Worm (Caenorhabditis elegans) whole organism, early embryonic: Measurements from ENCODE around the gene F36H12.5.
"Not testable (repeated sequence)": the region's sequence is repeated elsewhere in the genome, so short reads cannot be mapped to it uniquely, and the experiment has no call there.

Source experiments
- B0310.2 ChIP-seq: sonication (generic microtip); optimal IDR thresholded peaks from 2 replicates; lab custom pipeline; 2016; ENCODE audit warnings: mild to moderate bottlenecking, missing genetic modification characterization, missing compliant biosample characterization
- F13C5.2 ChIP-seq: sonication (generic microtip); optimal IDR thresholded peaks from 2 replicates; lab custom pipeline; 2017; ENCODE audit warnings: mild to moderate bottlenecking, missing genetic modification characterization, inconsistent platforms, missing compliant biosample characterization
- aly-1 ChIP-seq: sonication (generic microtip); optimal IDR thresholded peaks from 2 replicates; lab custom pipeline; 2016; ENCODE audit warnings: missing genetic modification characterization, missing compliant biosample characterization
- ama-1 ChIP-seq: fragments of 150-350 bp; optimal IDR thresholded peaks from 2 replicates; lab custom pipeline; 2014
- ceh-13 ChIP-seq: fragments of 200-800 bp; sonication (Bioruptor generic); optimal IDR thresholded peaks from 2 replicates; lab custom pipeline; 2018; ENCODE audit warnings: mild to moderate bottlenecking, missing genetic modification characterization, missing compliant biosample characterization
- ceh-36 ChIP-seq: sonication (generic microtip); optimal IDR thresholded peaks from 2 replicates; lab custom pipeline; 2016; ENCODE audit warnings: missing genetic modification characterization, inconsistent platforms, missing compliant biosample characterization
- ets-7 ChIP-seq: sonication (generic microtip); optimal IDR thresholded peaks from 2 replicates; lab custom pipeline; 2016; ENCODE audit warnings: missing genotype, missing genetic modification characterization, missing compliant biosample characterization
- flt-1 ChIP-seq: fragments of 200-800 bp; sonication (Bioruptor generic); IDR thresholded peaks from 2 replicates; pipeline ENCODE4 v1.3.6; 2022; ENCODE audit warnings: missing genetic modification characterization, missing compliant biosample characterization
- hmbx-1 ChIP-seq: sonication (generic microtip); optimal IDR thresholded peaks from 2 replicates; lab custom pipeline; 2016; ENCODE audit warnings: mild to moderate bottlenecking, missing genetic modification characterization, missing compliant biosample characterization
- hmg-4 ChIP-seq: fragments of 200-800 bp; sonication (Bioruptor generic); optimal IDR thresholded peaks from 2 replicates; lab custom pipeline; 2018; ENCODE audit warnings: mild to moderate bottlenecking, missing genetic modification characterization, missing compliant biosample characterization
- hnd-1 ChIP-seq: sonication (generic microtip); optimal IDR thresholded peaks from 2 replicates; lab custom pipeline; 2016; ENCODE audit warnings: missing genetic modification characterization, missing compliant biosample characterization
- scrt-1 ChIP-seq: fragments of 200-800 bp; sonication (Bioruptor generic); IDR thresholded peaks from 2 replicates; pipeline ENCODE4 v1.3.6; 2022; ENCODE audit warnings: missing genetic modification characterization, missing compliant biosample characterization
- sea-1 ChIP-seq: fragments of 200-800 bp; sonication (Bioruptor generic); conservative IDR thresholded peaks from 2 replicates; pipeline ENCODE4 v1.3.6; 2022; ENCODE audit warnings: missing genetic modification characterization, missing compliant biosample characterization
- tbx-11 ChIP-seq: fragments of 200-800 bp; sonication (Bioruptor generic); IDR thresholded peaks from 2 replicates; pipeline ENCODE4 v1.3.6; 2022; ENCODE audit warnings: missing genetic modification characterization, missing compliant biosample characterization
- tbx-37 ChIP-seq: fragments of 200-800 bp; sonication (Bioruptor generic); conservative IDR thresholded peaks from 2 replicates; pipeline ENCODE4 v1.3.6; 2022; ENCODE audit warnings: missing genetic modification reagents, missing genetic modification characterization, missing compliant biosample characterization
- tra-4 ChIP-seq: sonication (generic microtip); optimal IDR thresholded peaks from 2 replicates; lab custom pipeline; 2017; ENCODE audit warnings: missing genetic modification characterization, missing compliant biosample characterization

Gene F36H12.5

ce11 chrIV:5313011-5313410 is 46.4 kb downstream of the F36H12.5 start, which contains the start of the genes msp-59 and ZK354.2:
Gene msp-59 (minus strand): TSS chrIV:5313111.
Gene ZK354.2 (plus strand): TSS chrIV:5313405.
- TF ChIP-seq tbx-11, ceh-13, flt-1: not testable (repeated sequence)

- TF ChIP-seq scrt-1; sea-1 (GFP tag; lab: Robert Waterston, UW); hnd-1 (tag; lab: Kevin White, UChicago): not testable (repeated sequence)
Observed at ce11 chrIV:5316223-5316622, 49.6 kb downstream of the F36H12.5 start, which contains the start of gene msp-65. Gene msp-65 (plus strand): TSS chrIV:5316523.

ce11 chrIV:5317106-5317505 is 50.5 kb downstream of the F36H12.5 start:
- TF ChIP-seq B0310.2 (tag; lab: Kevin White, UChicago): no peak
- no peak for TF ChIP-seq F13C5.2 (tag; lab: Kevin White, UChicago)
- no peak for TF ChIP-seq ets-7 (tag; lab: Kevin White, UChicago)
- TF ChIP-seq ama-1 (lab: Kevin White, UChicago): no peak
- no peak for TF ChIP-seq tbx-11
- TF ChIP-seq flt-1: no peak
- TF ChIP-seq hmg-4: no peak
- no peak for TF ChIP-seq ceh-36 (tag; lab: Kevin White, UChicago)
- TF ChIP-seq hmbx-1 (tag; lab: Kevin White, UChicago): no peak
- no peak for TF ChIP-seq tbx-37 (GFP tag; lab: Robert Waterston, UW)
- no peak for TF ChIP-seq aly-1 (tag; lab: Kevin White, UChicago)
- TF ChIP-seq sea-1 (GFP tag; lab: Robert Waterston, UW): no peak
- no peak for TF ChIP-seq tra-4 (tag; lab: Kevin White, UChicago)
- TF ChIP-seq hnd-1 (tag; lab: Kevin White, UChicago): no peak
- TF ChIP-seq scrt-1: no peak
